Worm (Caenorhabditis elegans) whole organism, L2 larva: ENCODE results near the gene K03B4.6.

Experiments
- F13H6.1 ChIP-seq: sonication (generic microtip); optimal IDR thresholded peaks from 2 replicates; lab custom pipeline; 2016; ENCODE audit warnings: missing genetic modification characterization, missing compliant biosample characterization
- elt-1 ChIP-seq: fragments of 150-350 bp; optimal IDR thresholded peaks from 2 replicates; lab custom pipeline; 2014; ENCODE audit warnings: missing biosample characterization, missing genetic modification characterization
- lsy-2 ChIP-seq, 2 experiments: fragments of 150-350 bp in 1 of 2; sonication (generic microtip) in 1 of 2; optimal IDR thresholded peaks; 2 replicates each; lab custom pipeline; 2014 to 2017; ENCODE audit warnings: missing biosample characterization in 2 of 2, missing genetic modification characterization in 2 of 2
- nhr-10 ChIP-seq: sonication (generic microtip); optimal IDR thresholded peaks from 2 replicates; lab custom pipeline; 2017; ENCODE audit warnings: missing biosample characterization, missing genetic modification characterization
- nhr-23 ChIP-seq: fragments of 150-350 bp; optimal IDR thresholded peaks from 2 replicates; lab custom pipeline; 2014; ENCODE audit warnings: missing biosample characterization, missing genetic modification reagents, missing genetic modification characterization
- nhr-77 ChIP-seq: fragments of 150-350 bp; optimal IDR thresholded peaks from 2 replicates; lab custom pipeline; 2014; ENCODE audit warnings: missing biosample characterization, missing genetic modification characterization

ce11 chrV:4684137-4684536 lies 8.1 kb upstream of the K03B4.6 start:
- TF ChIP-seq elt-1 (tag; lab: Kevin White, UChicago) (no peak), nhr-77 (tag; lab: Kevin White, UChicago) (no peak), nhr-23 (tag; lab: Kevin White, UChicago) (no peak), nhr-10 (no peak), F13H6.1 (tag; lab: Kevin White, UChicago) (no peak), lsy-2 (tag; optimal IDR thresholded peaks at IDR 0.05; lab: Kevin White, UChicago) (no peak)
